Fruit fly (Drosophila melanogaster) whole organism, pupa: ENCODE results near the gene Taf3.

Source experiments
- CG10348 ChIP-seq: fragments of 200-800 bp; sonication (Bioruptor generic); IDR thresholded peaks from 2 replicates; pipeline ENCODE4 v1.3.6; 2022; ENCODE audit warnings: missing biosample characterization, missing genetic modification characterization
- CG34367 ChIP-seq: fragments of 200-800 bp; sonication (Bioruptor generic); optimal IDR thresholded peaks from 2 replicates; lab custom pipeline; 2018; ENCODE audit warnings: missing biosample characterization, mild to moderate bottlenecking, missing genetic modification characterization

DNA sequence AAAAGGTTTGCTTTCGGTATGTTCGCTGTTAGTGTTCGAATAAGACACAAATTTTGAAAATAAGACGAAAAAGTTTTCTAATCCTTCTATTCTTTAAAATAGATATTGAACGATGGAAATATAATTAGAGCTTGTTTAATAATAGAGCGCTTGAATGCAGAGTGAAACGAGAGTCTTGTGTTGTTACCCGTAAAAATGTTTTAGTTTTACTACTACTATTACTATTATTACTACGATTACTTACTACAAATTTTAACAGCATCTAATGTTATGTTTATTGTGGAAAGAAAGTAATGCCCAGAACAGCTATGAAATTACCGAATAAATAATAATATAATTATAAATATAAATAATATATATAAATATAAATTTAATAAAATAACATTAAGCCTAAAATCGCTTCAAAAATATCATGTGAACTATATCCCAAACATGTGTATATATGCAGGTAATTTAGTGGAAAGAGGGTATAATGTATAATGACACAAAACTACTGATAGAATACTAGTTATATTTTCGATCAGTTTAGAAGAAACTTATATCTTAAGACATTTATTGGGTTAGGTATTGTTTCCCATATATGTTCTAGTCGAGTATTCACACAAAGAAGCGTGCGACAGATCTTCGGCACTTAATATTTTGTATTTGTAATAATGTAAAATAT is 480 bp upstream of the Taf3 start, which contains the start of gene CG33941:
- no peak for TF ChIP-seq CG10348
- no peak for TF ChIP-seq CG34367
